Fruit fly (Drosophila melanogaster): ENCODE measurements around the gene CG33796.

- TF ChIP-seq psq (optimal IDR thresholded peaks at IDR 0.05) = no peak
- TF ChIP-seq Sin3A (optimal IDR thresholded peaks at IDR 0.05) = no peak
Observed at dm6 chr3L:16177309-16177708, 7.4 kb upstream of the CG33796 start.
